Worm (Caenorhabditis elegans) whole organism, midembryonic: ENCODE data around the gene tebp-2.

ENCODE experiments used
- tab-1 ChIP-seq: fragments of 200-800 bp; sonication (Bioruptor generic); IDR thresholded peaks from 2 replicates; pipeline ENCODE4 v1.3.6; 2022; ENCODE audit warnings: missing genetic modification characterization, missing compliant biosample characterization
- ztf-23 ChIP-seq: fragments of 200-800 bp; sonication (Bioruptor generic); IDR thresholded peaks from 2 replicates; pipeline ENCODE4 v1.3.6; 2022; ENCODE audit warnings: missing genetic modification reagents, missing genetic modification characterization, missing compliant biosample characterization

DNA sequence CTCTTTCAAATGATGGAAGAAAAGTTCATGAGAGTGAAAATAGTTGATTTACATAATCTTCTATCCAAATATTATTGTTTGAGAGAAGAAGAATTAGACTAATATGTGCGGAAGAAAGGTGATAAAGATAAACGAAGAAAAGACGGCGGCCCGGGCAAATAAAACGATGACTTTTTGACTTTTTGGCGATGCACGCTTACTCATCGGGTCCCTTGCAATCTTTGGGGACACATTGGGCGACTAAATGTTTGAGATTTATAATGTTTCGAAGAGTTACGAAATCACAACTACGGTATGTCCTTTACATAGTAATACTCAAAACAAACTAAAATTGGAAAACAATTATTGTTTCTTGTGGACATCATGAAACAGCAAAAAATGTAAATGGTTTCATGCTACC, 26.6 kb upstream of the tebp-2 start:
- TF ChIP-seq tab-1 (no peak), ztf-23 (no peak)
